Fruit fly (Drosophila melanogaster) S2 (cell line): ENCODE data around the gene p.
A peak's percentile ranks its signal among the peaks of the same experiment; 100 is the strongest.

Source experiments
- CG8478 ChIP-seq: fragments of >200 bp; optimal IDR thresholded peaks from 2 replicates; lab custom pipeline; 2018
- CTCF ChIP-seq, 2 experiments: fragments of >200 bp; optimal IDR thresholded peaks; 2 replicates each; lab custom pipeline; 2018

The p gene

DNA sequence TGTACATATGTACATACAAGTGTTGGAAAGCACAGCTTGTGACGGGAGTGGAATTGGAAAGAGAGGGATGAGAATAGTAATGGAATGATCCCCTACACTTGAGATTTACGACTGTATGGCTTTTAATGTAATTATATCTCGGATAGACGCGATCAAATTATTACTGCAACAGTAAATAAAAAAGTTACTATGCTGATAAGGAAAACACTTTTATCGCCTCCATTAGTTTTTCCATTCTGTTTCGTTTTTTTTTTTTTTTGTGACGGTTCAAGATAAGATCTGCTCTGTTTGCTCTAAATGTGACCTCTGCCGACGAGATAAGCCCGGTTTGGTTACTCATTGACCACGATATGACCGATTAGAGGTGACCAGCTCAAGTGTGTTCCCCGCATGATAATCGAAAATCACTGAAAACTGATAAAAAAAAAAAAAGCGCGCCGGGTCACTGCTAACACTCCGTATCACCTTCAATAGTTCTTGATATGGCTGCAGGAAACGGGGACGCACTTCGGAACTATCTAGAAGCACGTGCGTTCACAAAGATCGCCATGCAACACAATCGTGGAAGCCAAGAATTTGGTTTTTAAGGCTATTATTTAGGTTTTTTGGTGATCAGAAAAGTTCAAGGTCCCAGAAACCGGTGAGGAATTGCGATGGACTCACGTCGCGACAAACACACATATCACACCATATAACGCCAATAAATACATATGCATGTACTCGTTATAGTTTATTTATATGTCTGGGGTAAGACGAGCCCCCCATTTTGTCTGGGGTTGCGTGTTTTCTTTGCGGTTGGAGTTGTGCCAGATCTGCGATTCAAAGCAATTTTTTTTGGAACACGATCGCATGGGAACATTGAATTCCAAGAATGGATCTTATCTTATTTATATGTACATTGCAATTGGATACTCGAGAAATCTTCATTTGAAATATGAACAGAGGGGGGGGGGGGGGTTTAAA, at the start of gene p:
TSS of gene p (minus strand) at position 156 of the 963 bp plus-strand sequence.
- TF ChIP-seq CTCF (optimal IDR thresholded peaks at IDR 0.05; lab: Kevin White, UChicago) = no peak
- no peak for TF ChIP-seq CG8478 (lab: Kevin White, UChicago)

DNA sequence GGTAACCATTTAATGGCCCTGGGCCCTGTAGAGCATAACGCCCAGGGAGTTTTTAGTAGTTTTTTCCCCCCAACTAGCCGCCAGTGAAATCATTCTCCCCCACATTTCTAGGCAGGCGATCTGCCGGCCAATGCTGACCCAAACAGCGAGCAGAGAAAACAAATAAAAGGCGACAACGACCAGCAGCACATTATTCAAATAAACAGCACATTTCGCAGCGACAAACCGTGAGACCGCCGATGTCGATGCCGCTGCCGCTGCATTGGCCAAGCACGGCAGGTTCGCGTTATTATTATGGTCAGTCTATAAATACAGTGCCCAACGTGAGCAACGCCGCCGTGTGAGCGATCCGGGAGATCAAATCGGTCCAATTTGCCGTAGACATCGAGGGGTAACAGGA, 48.4 kb upstream of the p start, which contains the start of gene CG11760:
TSS of gene CG11760 (plus strand) at position 301 of the 400 bp plus-strand sequence.
- TF ChIP-seq CG8478 (lab: Kevin White, UChicago) (no peak), CTCF (optimal IDR thresholded peaks at IDR 0.05; lab: Kevin White, UChicago) (no peak)

DNA sequence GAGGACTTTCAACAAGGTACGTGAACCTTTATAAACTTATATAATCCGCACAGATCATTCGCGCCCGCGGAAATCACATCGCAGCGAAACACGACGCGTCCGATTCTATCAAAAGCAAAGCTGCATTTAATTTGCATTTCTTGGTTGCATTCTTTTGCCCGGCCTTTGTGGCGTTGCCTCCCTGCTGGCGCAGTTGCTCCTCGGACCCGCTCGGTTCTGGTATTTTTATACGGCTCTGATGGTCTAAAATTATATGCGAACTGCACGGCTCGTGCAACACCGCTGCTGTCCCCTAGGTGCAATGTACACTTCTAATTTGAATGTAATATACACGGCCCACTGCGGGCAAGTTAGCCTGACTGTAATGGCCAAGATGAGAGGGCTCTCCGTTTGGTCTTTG, 47.9 kb upstream of the p start, which contains the start of gene Cks85A:
TSS of gene Cks85A (minus strand) at position 101 of the 400 bp plus-strand sequence.
- no peak for TF ChIP-seq CG8478 (lab: Kevin White, UChicago)
- TF ChIP-seq CTCF (optimal IDR thresholded peaks at IDR 0.05; lab: Kevin White, UChicago) = no peak

DNA sequence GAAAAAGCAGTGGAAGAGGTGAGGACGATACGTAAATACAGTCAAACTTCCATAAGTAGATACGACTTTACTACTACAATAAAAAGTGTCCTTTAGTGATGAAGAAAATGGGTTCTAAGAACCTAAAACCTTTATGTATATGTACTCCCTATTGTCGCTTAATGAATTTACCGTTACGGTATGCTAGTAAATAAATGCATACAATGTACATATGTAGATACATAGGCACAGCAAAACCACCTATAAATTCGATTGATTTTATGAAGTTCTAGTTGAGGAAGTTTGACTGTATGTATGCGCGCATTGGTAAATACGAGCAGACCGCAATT, 46.0 kb upstream of the p start:
- TF ChIP-seq CTCF (optimal IDR thresholded peaks at IDR 0.05; lab: Kevin White, UChicago) (no peak), CG8478 (lab: Kevin White, UChicago) (no peak)

DNA sequence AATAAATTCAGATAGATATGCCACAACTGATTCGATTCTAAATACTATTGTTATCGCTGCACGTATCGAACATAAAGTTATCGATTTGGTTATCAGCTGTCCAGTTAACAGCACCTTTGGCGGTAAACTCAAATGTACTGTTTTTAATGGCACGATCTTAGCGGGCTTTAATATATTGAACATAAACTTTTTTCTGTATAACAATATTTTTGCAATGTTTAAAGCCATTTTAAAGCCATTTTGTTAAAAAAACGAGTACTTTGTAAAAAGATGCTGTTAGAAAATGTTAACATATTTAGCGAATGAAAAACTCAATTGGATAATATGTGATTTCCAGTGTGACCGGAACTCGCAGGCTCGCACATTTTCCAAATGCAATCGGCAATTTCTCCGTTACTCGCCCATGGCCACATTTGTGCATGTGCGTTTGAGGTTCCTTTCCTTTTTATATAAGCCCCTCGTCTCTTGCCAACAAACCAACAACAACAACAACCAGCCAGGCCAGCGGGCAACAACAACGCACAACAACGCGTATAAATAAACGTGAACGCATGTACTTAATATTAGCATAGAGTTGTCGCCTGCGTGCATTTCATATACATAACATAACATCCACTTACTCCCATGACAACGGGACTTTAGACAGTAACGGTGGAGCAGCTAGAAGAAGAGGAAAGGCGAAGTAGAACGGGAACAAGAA, 45.5 kb upstream of the p start, which contains the start of gene TMEM216:
TSS of gene TMEM216 (plus strand) at position 393 of the 700 bp plus-strand sequence.
- TF ChIP-seq CG8478 (lab: Kevin White, UChicago) (no peak), CTCF (optimal IDR thresholded peaks at IDR 0.05; lab: Kevin White, UChicago) (peak in 1 of 2 experiments; percentile 19)

DNA sequence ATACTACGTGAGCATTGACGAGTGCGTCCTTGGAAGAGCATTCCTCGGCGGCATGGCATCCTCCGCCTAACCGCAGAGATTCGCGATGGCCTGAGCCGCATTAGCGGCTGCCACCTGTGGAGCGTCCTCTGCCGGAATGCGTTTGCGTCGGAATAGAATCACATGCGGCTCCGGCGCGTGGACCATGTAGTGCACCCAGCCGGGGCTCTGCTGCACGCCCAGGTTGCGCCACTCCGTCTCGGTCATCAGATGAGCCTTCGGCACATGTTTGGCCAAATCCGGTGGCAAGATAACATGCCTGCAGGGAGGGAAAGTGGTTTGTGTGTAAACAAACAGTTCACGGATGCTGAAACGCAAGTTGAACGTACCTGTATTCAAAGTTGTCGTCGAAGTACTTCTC, 44.9 kb upstream of the p start:
- TF ChIP-seq CTCF (optimal IDR thresholded peaks at IDR 0.05; lab: Kevin White, UChicago) = peak in 1 of 2 experiments; percentile 22
- TF ChIP-seq CG8478 (lab: Kevin White, UChicago) = no peak

DNA sequence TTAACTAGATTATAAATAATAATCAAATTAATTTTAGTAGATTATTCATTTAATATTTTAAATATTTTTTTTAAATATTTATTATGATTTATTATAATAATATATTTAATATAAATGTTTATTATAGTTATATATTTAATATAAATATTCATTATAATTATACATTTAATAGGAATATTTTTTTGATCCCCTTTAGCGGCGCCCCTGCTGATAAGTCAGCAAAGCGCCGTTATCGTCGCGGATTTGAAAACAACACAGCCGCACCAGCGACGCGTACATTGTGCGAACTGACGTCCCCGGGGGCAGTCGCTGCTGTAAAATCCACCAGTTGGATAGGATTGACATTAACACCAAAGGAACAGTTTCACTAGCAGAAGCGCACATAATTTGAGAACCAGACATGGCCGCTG, 42.2 kb upstream of the p start, which contains the start of gene CG8112:
TSS of gene CG8112 (plus strand) at position 212 of the 410 bp plus-strand sequence.
- TF ChIP-seq CTCF (optimal IDR thresholded peaks at IDR 0.05; lab: Kevin White, UChicago) (no peak), CG8478 (lab: Kevin White, UChicago) (no peak)

DNA sequence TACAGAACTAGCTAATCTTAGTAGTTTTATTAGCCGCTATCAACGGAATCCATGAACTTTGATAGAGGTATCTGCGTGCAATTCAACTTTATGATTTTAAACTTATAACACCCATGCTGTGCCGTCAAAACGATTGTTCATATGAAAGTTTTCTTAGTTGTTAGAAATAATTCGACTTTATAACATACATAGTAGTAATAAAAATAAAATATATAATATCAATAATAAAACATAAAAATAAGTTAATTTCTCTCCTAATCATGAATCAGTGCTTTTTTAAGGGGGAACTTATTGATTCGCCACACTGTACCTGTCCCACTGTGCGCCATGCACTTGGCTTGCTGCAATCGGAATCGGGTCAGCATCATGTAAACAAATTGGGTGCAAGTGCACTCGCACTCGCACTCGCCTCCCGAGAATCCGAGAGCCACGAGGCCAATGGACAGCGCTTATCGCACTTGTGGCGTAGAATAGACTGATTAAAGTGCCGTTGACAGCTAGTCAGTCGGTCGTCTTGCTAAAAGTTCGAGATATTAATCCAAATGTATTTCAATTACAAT, 41.5 kb upstream of the p start:
- no peak for TF ChIP-seq CTCF (optimal IDR thresholded peaks at IDR 0.05; lab: Kevin White, UChicago)
- no peak for TF ChIP-seq CG8478 (lab: Kevin White, UChicago)

DNA sequence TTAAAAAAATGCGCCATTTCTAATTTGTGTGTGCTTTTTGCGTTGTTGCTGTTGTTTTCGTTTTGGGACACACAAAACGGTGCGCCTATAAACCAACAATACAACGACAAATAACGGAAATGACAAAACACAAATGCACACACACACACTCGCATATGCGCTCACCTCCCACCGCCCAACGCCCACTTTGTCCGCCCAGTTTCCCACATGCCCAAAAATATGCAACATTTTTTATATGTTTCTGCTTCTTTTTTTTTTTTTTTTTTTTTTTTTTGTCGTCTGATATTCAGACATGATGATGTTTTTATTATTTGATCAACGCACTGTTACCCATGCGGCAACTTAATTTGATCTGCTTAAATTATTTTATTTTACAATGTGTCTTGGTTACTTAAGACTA, 36.7 kb upstream of the p start:
- TF ChIP-seq CTCF (optimal IDR thresholded peaks at IDR 0.05; lab: Kevin White, UChicago) (no peak), CG8478 (lab: Kevin White, UChicago) (no peak)

DNA sequence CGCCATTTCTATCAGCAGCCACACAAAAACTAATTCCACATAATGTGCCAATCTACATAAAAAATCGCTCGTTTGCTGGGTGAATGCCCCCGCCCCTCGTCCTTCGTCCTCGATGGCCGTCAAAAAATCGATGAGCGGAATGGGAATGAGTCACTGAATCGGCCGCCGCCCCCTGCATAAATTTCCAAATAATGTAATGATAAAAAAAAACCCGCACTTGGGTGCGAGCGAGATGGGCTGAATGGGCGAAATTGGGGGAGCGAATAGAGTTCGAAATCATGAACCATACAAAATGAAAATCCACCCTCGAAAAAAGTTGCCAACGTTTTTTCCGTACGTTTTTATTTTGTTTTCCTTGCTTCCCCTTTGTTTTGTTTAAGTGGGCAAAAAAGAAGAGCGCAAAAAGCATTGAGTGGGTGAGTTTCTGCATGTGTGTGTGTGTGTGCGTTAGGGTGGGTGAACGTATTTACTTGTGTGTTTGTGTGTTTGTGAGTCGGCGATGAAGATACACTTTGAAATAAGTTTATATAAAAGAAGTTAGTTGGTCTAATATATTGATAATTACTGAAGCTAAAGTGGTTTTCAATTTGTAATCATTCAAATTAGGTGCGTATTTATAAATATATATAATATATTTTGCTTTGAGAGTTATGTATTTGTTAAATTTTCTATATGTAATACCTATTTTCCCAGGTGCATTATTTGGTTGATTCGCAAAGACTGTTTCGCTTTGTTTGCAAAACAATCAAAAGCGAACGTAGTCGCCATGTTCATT, 35.0 kb upstream of the p start:
- TF ChIP-seq CTCF (optimal IDR thresholded peaks at IDR 0.05; lab: Kevin White, UChicago) (no peak), CG8478 (lab: Kevin White, UChicago) (no peak)

DNA sequence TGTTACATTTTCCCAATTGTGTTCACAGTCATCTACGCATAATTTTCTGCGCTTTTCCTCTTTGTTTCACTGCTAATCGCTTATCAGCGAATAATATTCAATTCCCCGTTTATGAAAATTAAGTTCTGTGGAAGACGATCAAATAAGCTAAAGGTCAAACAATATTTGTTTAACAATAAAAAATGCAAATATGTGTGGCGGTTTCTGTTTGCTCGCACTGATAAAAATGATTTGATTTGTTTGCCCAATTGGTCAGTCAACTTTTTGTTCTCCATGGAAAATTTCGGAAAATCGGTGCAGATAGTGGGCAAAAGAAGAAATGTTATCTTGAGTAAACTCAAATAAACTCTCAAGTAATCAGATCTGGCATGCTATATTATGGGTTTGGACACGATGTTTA, 34.2 kb upstream of the p start:
- TF ChIP-seq CTCF (optimal IDR thresholded peaks at IDR 0.05; lab: Kevin White, UChicago) = no peak
- TF ChIP-seq CG8478 (lab: Kevin White, UChicago) = no peak

DNA sequence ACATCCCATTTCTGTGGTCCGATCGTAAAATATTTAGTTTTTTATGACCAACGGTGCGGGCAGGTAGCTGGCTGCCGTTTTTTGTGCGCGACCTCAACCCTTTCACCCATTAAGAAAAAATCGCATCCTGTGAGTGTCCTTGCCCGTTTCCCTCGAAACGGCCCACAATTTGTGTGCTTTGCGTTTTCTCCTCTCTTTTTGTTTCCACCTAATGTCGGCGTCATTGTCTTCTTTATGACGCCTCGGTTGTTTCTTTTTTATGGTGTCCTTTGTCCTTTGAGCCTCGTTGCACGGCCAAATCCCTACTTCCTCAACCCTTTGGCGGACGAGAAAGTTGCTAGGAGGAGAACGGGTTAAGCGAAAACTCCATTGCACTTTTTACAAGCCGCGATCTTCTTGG, 30.7 kb upstream of the p start:
- TF ChIP-seq CG8478 (lab: Kevin White, UChicago) (no peak), CTCF (optimal IDR thresholded peaks at IDR 0.05; lab: Kevin White, UChicago) (no peak)

DNA sequence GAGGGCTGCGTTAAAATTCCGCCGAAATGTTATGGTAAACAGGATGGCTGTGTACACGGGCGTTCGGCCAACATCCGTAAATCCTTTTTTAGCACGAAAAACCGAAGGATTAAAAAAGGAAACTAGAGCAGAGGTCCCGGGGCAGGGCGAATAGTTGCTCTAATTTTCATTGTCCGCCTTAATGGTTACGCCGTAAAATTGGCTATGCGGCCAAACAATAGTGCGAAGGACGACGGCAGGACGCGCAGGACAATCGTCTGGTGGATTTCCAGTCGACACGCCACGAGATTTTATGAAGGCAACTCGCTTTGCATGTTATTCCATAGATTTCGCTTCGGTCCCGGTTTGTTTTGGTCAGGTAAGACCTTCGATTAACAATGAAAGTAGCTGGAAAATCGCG, 30.2 kb upstream of the p start:
- no peak for TF ChIP-seq CG8478 (lab: Kevin White, UChicago)
- no peak for TF ChIP-seq CTCF (optimal IDR thresholded peaks at IDR 0.05; lab: Kevin White, UChicago)

DNA sequence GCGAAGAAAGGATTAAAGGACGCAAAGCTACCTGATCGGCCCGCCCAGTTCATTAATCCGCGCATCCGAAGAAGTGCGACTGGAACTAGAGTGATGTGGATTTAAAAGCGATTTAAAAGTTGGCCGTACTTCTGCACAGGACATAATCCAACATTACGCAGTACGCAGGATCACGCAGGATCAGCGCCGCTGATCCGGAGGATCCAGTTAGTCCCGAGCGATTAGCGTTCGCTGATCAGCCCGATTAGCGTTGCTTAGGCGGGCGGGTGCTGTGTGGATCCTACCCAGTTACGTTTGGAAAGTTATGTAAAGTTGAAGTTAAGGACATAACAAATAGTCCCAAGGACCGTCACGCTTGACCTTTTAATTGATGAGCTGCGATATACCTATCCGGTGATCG, 28.7 kb upstream of the p start:
- no peak for TF ChIP-seq CTCF (optimal IDR thresholded peaks at IDR 0.05; lab: Kevin White, UChicago)
- TF ChIP-seq CG8478 (lab: Kevin White, UChicago) = no peak
